Worm (Caenorhabditis elegans) whole organism, L1 larva: ENCODE data around the gene bbs-5.

Experiments used
- hpl-2 ChIP-seq: fragments of 150-350 bp; optimal IDR thresholded peaks from 2 replicates; lab custom pipeline; 2014; ENCODE audit warnings: missing biosample characterization, missing genetic modification reagents, missing genetic modification characterization
- mep-1 ChIP-seq: fragments of 150-350 bp; optimal IDR thresholded peaks from 2 replicates; lab custom pipeline; 2014; ENCODE audit warnings: missing biosample characterization, missing genetic modification characterization
- nhr-77 ChIP-seq: fragments of 150-350 bp; optimal IDR thresholded peaks from 2 replicates; lab custom pipeline; 2014; ENCODE audit warnings: missing biosample characterization, missing genetic modification characterization
- pqm-1 ChIP-seq: sonication (generic microtip); optimal IDR thresholded peaks from 3 replicates; lab custom pipeline; 2017; ENCODE audit warnings: missing biosample characterization, missing genetic modification characterization
- ztf-11 ChIP-seq, 2 experiments: sonication (generic microtip); optimal IDR thresholded peaks; 2 replicates each; lab custom pipeline; 2016 to 2017; ENCODE audit warnings: missing genetic modification characterization in 2 of 2, missing biosample characterization in 1 of 2, missing compliant biosample characterization in 1 of 2
- ztf-4 ChIP-seq: fragments of 150-350 bp; optimal IDR thresholded peaks from 2 replicates; lab custom pipeline; 2014; ENCODE audit warnings: missing biosample characterization, missing genetic modification characterization

- TF ChIP-seq pqm-1 (tag; lab: Kevin White, UChicago): no peak
- TF ChIP-seq nhr-77 (tag; lab: Kevin White, UChicago): no peak
- no peak for TF ChIP-seq hpl-2 (GFP tag; lab: Kevin White, UChicago)
- TF ChIP-seq ztf-4 (tag; lab: Kevin White, UChicago): no peak
- no peak for TF ChIP-seq ztf-11 (tag; optimal IDR thresholded peaks at IDR 0.05; lab: Kevin White, UChicago)
- no peak for TF ChIP-seq mep-1 (tag; lab: Kevin White, UChicago)
Observed at ce11 chrIII:10296904-10297303, 35.3 kb upstream of the bbs-5 start.
